Worm (Caenorhabditis elegans) whole organism, early embryonic: ENCODE measurements around the gene gldi-10.

Source experiments
- F13C5.2 ChIP-seq: sonication (generic microtip); optimal IDR thresholded peaks from 2 replicates; lab custom pipeline; 2017; ENCODE audit warnings: mild to moderate bottlenecking, missing genetic modification characterization, inconsistent platforms, missing compliant biosample characterization
- aly-1 ChIP-seq: sonication (generic microtip); optimal IDR thresholded peaks from 2 replicates; lab custom pipeline; 2016; ENCODE audit warnings: missing genetic modification characterization, missing compliant biosample characterization
- ama-1 ChIP-seq: fragments of 150-350 bp; optimal IDR thresholded peaks from 2 replicates; lab custom pipeline; 2014
- ceh-13 ChIP-seq: fragments of 200-800 bp; sonication (Bioruptor generic); optimal IDR thresholded peaks from 2 replicates; lab custom pipeline; 2018; ENCODE audit warnings: mild to moderate bottlenecking, missing genetic modification characterization, missing compliant biosample characterization
- flt-1 ChIP-seq: fragments of 200-800 bp; sonication (Bioruptor generic); IDR thresholded peaks from 2 replicates; pipeline ENCODE4 v1.3.6; 2022; ENCODE audit warnings: missing genetic modification characterization, missing compliant biosample characterization
- hmg-4 ChIP-seq: fragments of 200-800 bp; sonication (Bioruptor generic); optimal IDR thresholded peaks from 2 replicates; lab custom pipeline; 2018; ENCODE audit warnings: mild to moderate bottlenecking, missing genetic modification characterization, missing compliant biosample characterization
- hnd-1 ChIP-seq: sonication (generic microtip); optimal IDR thresholded peaks from 2 replicates; lab custom pipeline; 2016; ENCODE audit warnings: missing genetic modification characterization, missing compliant biosample characterization
- sea-1 ChIP-seq: fragments of 200-800 bp; sonication (Bioruptor generic); conservative IDR thresholded peaks from 2 replicates; pipeline ENCODE4 v1.3.6; 2022; ENCODE audit warnings: missing genetic modification characterization, missing compliant biosample characterization
- tbx-11 ChIP-seq: fragments of 200-800 bp; sonication (Bioruptor generic); IDR thresholded peaks from 2 replicates; pipeline ENCODE4 v1.3.6; 2022; ENCODE audit warnings: missing genetic modification characterization, missing compliant biosample characterization
- tra-4 ChIP-seq: sonication (generic microtip); optimal IDR thresholded peaks from 2 replicates; lab custom pipeline; 2017; ENCODE audit warnings: missing genetic modification characterization, missing compliant biosample characterization

DNA sequence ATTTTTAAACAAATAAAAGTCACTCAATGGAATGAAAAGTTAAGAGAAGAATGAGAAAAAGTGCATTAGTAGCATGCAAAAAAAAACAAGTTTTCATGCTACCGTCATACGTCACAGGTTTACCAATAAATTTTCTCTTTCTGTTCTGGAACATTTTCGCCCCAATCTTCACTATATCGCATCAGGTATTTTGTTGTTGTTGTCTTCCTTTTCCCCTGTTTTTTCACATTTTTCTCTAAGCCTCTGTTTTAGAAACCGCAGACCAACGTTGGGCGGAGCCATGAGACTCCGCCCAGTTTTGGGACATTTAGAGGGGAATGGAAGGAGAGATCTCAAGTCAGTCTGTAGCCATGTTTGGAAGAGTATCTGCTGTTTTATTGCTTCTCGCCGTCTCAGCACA lies 10.7 kb upstream of the gldi-10 start, which contains the start of gene msa-1:
- TF ChIP-seq hmg-4 (no peak), ama-1 (lab: Kevin White, UChicago) (no peak), ceh-13 (GFP tag; lab: Kevin White, UChicago) (no peak), tbx-11 (GFP tag; lab: Robert Waterston, UW) (no peak), sea-1 (GFP tag; lab: Robert Waterston, UW) (no peak), flt-1 (GFP tag; lab: Robert Waterston, UW) (no peak), aly-1 (tag; lab: Kevin White, UChicago) (no peak), F13C5.2 (no peak), tra-4 (tag; lab: Kevin White, UChicago) (no peak), hnd-1 (no peak)
